Worm (Caenorhabditis elegans) whole organism, L1 larva: Measurements from ENCODE around the gene lgc-32.

Experiments used
- ces-1 ChIP-seq: fragments of 150-350 bp; optimal IDR thresholded peaks from 2 replicates; lab custom pipeline; 2014; ENCODE audit warnings: missing biosample characterization, missing genetic modification reagents, missing genetic modification characterization
- efl-3 ChIP-seq: fragments of 200-800 bp; sonication (Bioruptor generic); optimal IDR thresholded peaks from 2 replicates; lab custom pipeline; 2018; ENCODE audit warnings: mild to moderate bottlenecking, missing genetic modification characterization, missing compliant biosample characterization
- elt-3 ChIP-seq, 6 experiments: fragments of 150-350 bp in 1 of 6; sonication (generic microtip); optimal IDR thresholded peaks; 2 replicates each; lab custom pipeline; 2017 to 2018; ENCODE audit warnings: missing biosample characterization in 6 of 6, missing genetic modification characterization in 6 of 6, inconsistent platforms in 1 of 6
- lsy-2 ChIP-seq, 2 experiments: fragments of 150-350 bp; optimal IDR thresholded peaks; 2 replicates each; lab custom pipeline; 2014; ENCODE audit warnings: missing biosample characterization in 2 of 2, missing genetic modification characterization in 2 of 2
- nhr-11 ChIP-seq: fragments of 150-350 bp; optimal IDR thresholded peaks from 2 replicates; lab custom pipeline; 2014; ENCODE audit warnings: missing biosample characterization, missing genetic modification characterization
- pqm-1 ChIP-seq: sonication (generic microtip); optimal IDR thresholded peaks from 3 replicates; lab custom pipeline; 2017; ENCODE audit warnings: missing biosample characterization, missing genetic modification characterization
- ztf-4 ChIP-seq: fragments of 150-350 bp; optimal IDR thresholded peaks from 2 replicates; lab custom pipeline; 2014; ENCODE audit warnings: missing biosample characterization, missing genetic modification characterization

ce11 chrX:651616-652015 is 20.3 kb upstream of the lgc-32 start:
- TF ChIP-seq nhr-11 (tag; lab: Kevin White, UChicago) (no peak), ztf-4 (no peak), elt-3 (tag; optimal IDR thresholded peaks at IDR 0.05; lab: Kevin White, UChicago) (no peak), pqm-1 (tag; lab: Kevin White, UChicago) (no peak), efl-3 (GFP tag; lab: Kevin White, UChicago) (no peak), ces-1 (GFP tag; lab: Kevin White, UChicago) (no peak), lsy-2 (tag; optimal IDR thresholded peaks at IDR 0.05; lab: Kevin White, UChicago) (no peak)
